Worm (Caenorhabditis elegans): ENCODE results near the gene uaf-2.

DNA sequence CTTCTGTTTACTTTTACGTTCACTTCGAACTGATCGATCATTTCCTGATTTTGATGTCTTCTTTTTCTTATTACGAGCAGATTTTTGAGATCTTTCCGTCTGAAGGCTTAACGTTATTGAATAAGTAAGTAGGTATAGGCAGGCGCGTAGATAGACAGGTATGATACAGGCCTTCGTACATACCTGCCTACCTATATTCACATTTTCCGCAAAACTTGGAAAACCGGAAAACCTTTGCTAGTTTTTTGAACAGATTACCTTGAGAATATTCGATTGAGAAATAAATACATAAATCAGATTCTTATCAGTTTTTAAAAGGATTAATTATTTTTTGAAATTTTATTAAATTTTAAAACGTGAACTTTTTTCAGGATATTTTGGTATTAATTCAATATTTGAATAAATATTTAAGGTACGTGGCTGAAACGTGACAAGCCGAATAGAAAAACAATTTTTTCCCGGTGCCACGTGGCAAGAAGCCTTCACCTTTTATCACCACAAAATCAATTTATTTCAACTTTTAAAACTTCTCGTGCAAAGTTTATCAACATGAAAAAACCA is 12.5 kb upstream of the uaf-2 start, which contains the start of the genes Y116A8C.37 and Y116A8C.38:
- no peak for TF ChIP-seq lin-54 (GFP tag; optimal IDR thresholded peaks at IDR 0.05)
- TF ChIP-seq ama-1 (optimal IDR thresholded peaks at IDR 0.05): no peak
- TF ChIP-seq ama-1 (GFP tag; optimal IDR thresholded peaks at IDR 0.05): no peak
- TF ChIP-seq sea-2 (GFP tag; IDR thresholded peaks at IDR 0.05): no peak
- TF ChIP-seq hlh-26 (GFP tag; conservative IDR thresholded peaks at IDR 0.05): no peak
- TF ChIP-seq gei-17 (GFP tag; optimal IDR thresholded peaks at IDR 0.05): no peak
- no peak for TF ChIP-seq attf-6 (GFP tag; IDR thresholded peaks at IDR 0.05)
- TF ChIP-seq ztf-3 (GFP tag; optimal IDR thresholded peaks at IDR 0.05): no peak
- TF ChIP-seq lin-26 (GFP tag; IDR thresholded peaks at IDR 0.05): no peak
